Worm (Caenorhabditis elegans) whole organism, L2 larva: ENCODE data around the gene capa-1.
A peak's percentile ranks its signal among the peaks of the same experiment; 100 is the strongest.

Experiments
- C34F6.9 ChIP-seq: fragments of 150-350 bp; optimal IDR thresholded peaks from 2 replicates; lab custom pipeline; 2014; ENCODE audit warnings: missing biosample characterization, missing genetic modification characterization
- R02D3.7 ChIP-seq: fragments of 150-350 bp; optimal IDR thresholded peaks from 2 replicates; lab custom pipeline; 2014; ENCODE audit warnings: missing biosample characterization, missing genetic modification characterization
- Y55F3AM.14 ChIP-seq: fragments of 200-800 bp; sonication (Bioruptor generic); optimal IDR thresholded peaks from 2 replicates; lab custom pipeline; 2018; ENCODE audit warnings: mild to moderate bottlenecking, missing genetic modification characterization, missing compliant biosample characterization
- ZK546.5 ChIP-seq: sonication (generic microtip); optimal IDR thresholded peaks from 2 replicates; lab custom pipeline; 2017; ENCODE audit warnings: missing biosample characterization, missing genetic modification characterization
- aly-2 ChIP-seq: fragments of 150-350 bp; optimal IDR thresholded peaks from 2 replicates; lab custom pipeline; 2014; ENCODE audit warnings: missing biosample characterization, missing genetic modification characterization
- ama-1 ChIP-seq: fragments of 150-350 bp; optimal IDR thresholded peaks from 2 replicates; lab custom pipeline; 2018; ENCODE audit warnings: inconsistent platforms
- blmp-1 ChIP-seq: sonication (generic microtip); optimal IDR thresholded peaks from 2 replicates; lab custom pipeline; 2017; ENCODE audit warnings: missing genetic modification characterization, mild to moderate bottlenecking, missing compliant biosample characterization, antibody characterized with exemption, moderate library complexity; ENCODE audit not compliant: insufficient read depth
- ceh-82 ChIP-seq: fragments of 150-350 bp; optimal IDR thresholded peaks from 2 replicates; lab custom pipeline; 2014; ENCODE audit warnings: missing biosample characterization, missing genetic modification characterization
- crh-2 ChIP-seq: sonication (generic microtip); optimal IDR thresholded peaks from 2 replicates; lab custom pipeline; 2017; ENCODE audit warnings: missing biosample characterization, missing genetic modification characterization
- dmd-4 ChIP-seq: sonication (generic microtip); optimal IDR thresholded peaks from 2 replicates; lab custom pipeline; 2017; ENCODE audit warnings: missing biosample characterization, missing genetic modification characterization
- elt-3 ChIP-seq: sonication (generic microtip); optimal IDR thresholded peaks from 2 replicates; lab custom pipeline; 2017; ENCODE audit warnings: missing biosample characterization, missing genetic modification characterization
- fos-1 ChIP-seq: fragments of 150-350 bp; optimal IDR thresholded peaks from 2 replicates; lab custom pipeline; 2014; ENCODE audit warnings: missing biosample characterization, missing genetic modification characterization
- gmeb-1 ChIP-seq: fragments of 150-350 bp; optimal IDR thresholded peaks from 2 replicates; lab custom pipeline; 2014; ENCODE audit warnings: missing biosample characterization, missing genetic modification characterization
- lin-11 ChIP-seq: fragments of 150-350 bp; sonication (generic microtip); optimal IDR thresholded peaks from 2 replicates; lab custom pipeline; 2014; ENCODE audit warnings: missing biosample characterization, missing genetic modification characterization, inconsistent platforms, mixed read lengths
- lin-13 ChIP-seq: fragments of 150-350 bp; optimal IDR thresholded peaks from 2 replicates; lab custom pipeline; 2014; ENCODE audit warnings: missing biosample characterization, missing genetic modification reagents, missing genetic modification characterization
- lsy-2 ChIP-seq, 2 experiments: fragments of 150-350 bp in 1 of 2; sonication (generic microtip) in 1 of 2; optimal IDR thresholded peaks; 2 replicates each; lab custom pipeline; 2014 to 2017; ENCODE audit warnings: missing biosample characterization in 2 of 2, missing genetic modification characterization in 2 of 2
- mab-5 ChIP-seq: fragments of 150-350 bp; optimal IDR thresholded peaks from 2 replicates; lab custom pipeline; 2014; ENCODE audit warnings: missing biosample characterization, missing genetic modification characterization
- nhr-10 ChIP-seq: sonication (generic microtip); optimal IDR thresholded peaks from 2 replicates; lab custom pipeline; 2017; ENCODE audit warnings: missing biosample characterization, missing genetic modification characterization
- nhr-11 ChIP-seq: fragments of 150-350 bp; optimal IDR thresholded peaks from 2 replicates; lab custom pipeline; 2014; ENCODE audit warnings: missing biosample characterization, missing genetic modification characterization
- nhr-12 ChIP-seq: fragments of 150-350 bp; optimal IDR thresholded peaks from 2 replicates; lab custom pipeline; 2014; ENCODE audit warnings: missing biosample characterization, missing genetic modification characterization
- nhr-21 ChIP-seq: fragments of 150-350 bp; optimal IDR thresholded peaks from 2 replicates; lab custom pipeline; 2014; ENCODE audit warnings: missing biosample characterization, missing genetic modification characterization
- nhr-23 ChIP-seq: fragments of 150-350 bp; optimal IDR thresholded peaks from 2 replicates; lab custom pipeline; 2014; ENCODE audit warnings: missing biosample characterization, missing genetic modification reagents, missing genetic modification characterization
- nhr-237 ChIP-seq: fragments of 150-350 bp; optimal IDR thresholded peaks from 2 replicates; lab custom pipeline; 2014; ENCODE audit warnings: missing biosample characterization, missing genetic modification characterization
- peb-1 ChIP-seq: fragments of 150-350 bp; optimal IDR thresholded peaks from 2 replicates; lab custom pipeline; 2014; ENCODE audit warnings: missing biosample characterization, missing genetic modification characterization
- sem-4 ChIP-seq: fragments of 150-350 bp; optimal IDR thresholded peaks from 2 replicates; lab custom pipeline; 2014; ENCODE audit warnings: missing biosample characterization, missing genetic modification reagents, missing genetic modification characterization
- skn-1 ChIP-seq: sonication (generic microtip); optimal IDR thresholded peaks from 2 replicates; lab custom pipeline; 2017; ENCODE audit warnings: missing biosample characterization, missing genetic modification characterization
- sma-9 ChIP-seq, 2 experiments: fragments of 150-350 bp in 1 of 2; sonication (generic microtip) in 1 of 2; optimal IDR thresholded peaks; 2 replicates each; lab custom pipeline; 2014 to 2016; ENCODE audit warnings: missing genetic modification characterization in 2 of 2, mild to moderate bottlenecking in 1 of 2, missing biosample characterization in 1 of 2, missing compliant biosample characterization in 1 of 2, missing genetic modification reagents in 1 of 2, moderate library complexity in 1 of 2
- snpc-4 ChIP-seq: fragments of 150-350 bp; optimal IDR thresholded peaks from 2 replicates; lab custom pipeline; 2014; ENCODE audit warnings: missing biosample characterization, missing genetic modification characterization
- unc-39 ChIP-seq: fragments of 150-350 bp; optimal IDR thresholded peaks from 2 replicates; lab custom pipeline; 2014; ENCODE audit warnings: missing biosample characterization, missing genetic modification characterization
- ztf-1 ChIP-seq: fragments of 200-800 bp; sonication (Bioruptor generic); conservative IDR thresholded peaks from 2 replicates; pipeline ENCODE4 v1.3.6; 2022; ENCODE audit warnings: missing genetic modification characterization, missing compliant biosample characterization
- ztf-11 ChIP-seq: sonication (generic microtip); optimal IDR thresholded peaks from 2 replicates; lab custom pipeline; 2017; ENCODE audit warnings: missing biosample characterization, missing genetic modification characterization
- ztf-4 ChIP-seq: fragments of 150-350 bp; optimal IDR thresholded peaks from 2 replicates; lab custom pipeline; 2014; ENCODE audit warnings: missing biosample characterization, missing genetic modification characterization

Gene capa-1

DNA sequence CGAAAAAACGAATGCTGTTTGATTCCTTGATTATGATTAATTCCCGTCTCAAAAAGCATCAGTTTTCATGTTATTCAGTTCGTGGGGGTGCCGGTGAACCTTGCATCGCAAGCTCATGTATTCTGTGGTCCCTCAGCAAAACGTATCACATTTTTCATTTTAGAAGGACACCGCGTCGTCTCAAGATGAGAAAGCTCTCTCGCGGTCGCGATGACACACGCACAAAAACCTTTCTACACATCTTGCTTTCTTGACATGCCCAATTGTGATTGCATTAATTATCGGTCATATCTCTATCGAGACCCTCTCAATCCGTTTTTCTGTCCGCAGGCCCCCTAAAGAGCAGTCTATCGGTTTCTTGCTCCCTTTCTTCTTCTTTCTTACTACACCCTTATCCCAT, 36.9 kb downstream of the capa-1 start:
- TF ChIP-seq ztf-11 (no peak), skn-1 (tag; lab: Kevin White, UChicago) (no peak), elt-3 (no peak), lsy-2 (tag; optimal IDR thresholded peaks at IDR 0.05; lab: Kevin White, UChicago) (no peak), nhr-11 (tag; lab: Kevin White, UChicago) (no peak), nhr-10 (no peak), mab-5 (tag; lab: Kevin White, UChicago) (no peak), gmeb-1 (tag; lab: Kevin White, UChicago) (no peak), ZK546.5 (no peak), ceh-82 (tag; lab: Kevin White, UChicago) (no peak)
- TF ChIP-seq, all 48 proteins: peak for 0

DNA sequence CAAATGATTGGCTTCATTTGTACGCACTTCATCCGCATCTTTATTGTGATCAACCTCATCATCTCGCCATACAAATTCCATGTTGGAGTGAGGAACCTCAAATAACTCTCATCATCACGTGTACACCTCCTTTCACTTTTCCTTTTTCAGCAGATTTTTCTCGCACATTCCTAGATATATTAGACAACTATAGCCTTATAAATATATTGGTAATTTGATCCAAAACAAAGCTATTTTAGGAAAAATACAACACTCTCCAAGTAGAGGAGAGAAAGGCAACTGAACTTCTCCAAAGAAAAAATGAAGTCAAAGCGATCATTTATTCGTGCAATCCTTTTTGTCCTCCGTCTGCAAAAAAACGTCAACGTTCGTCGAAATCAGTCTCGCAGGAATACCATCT, 39.6 kb downstream of the capa-1 start, which contains the start of gene R07E4.1:
R07E4.1 (plus strand) TSS at position 301 of the 400 bp plus-strand sequence.
- no peak for TF ChIP-seq C34F6.9 (tag; lab: Kevin White, UChicago)
- no peak for TF ChIP-seq lin-13
- no peak for TF ChIP-seq nhr-21 (tag; lab: Kevin White, UChicago)
- no peak for TF ChIP-seq gmeb-1 (tag; lab: Kevin White, UChicago)
- TF ChIP-seq peb-1 (tag; lab: Kevin White, UChicago) = no peak
- no peak for TF ChIP-seq sem-4 (tag; lab: Kevin White, UChicago)
- no peak for TF ChIP-seq dmd-4 (tag; lab: Kevin White, UChicago)

- TF ChIP-seq R02D3.7 = no peak
- no peak for TF ChIP-seq ztf-1
- TF ChIP-seq lin-13 = no peak
- no peak for TF ChIP-seq ama-1
- TF ChIP-seq unc-39 (tag; lab: Kevin White, UChicago) = no peak
- TF ChIP-seq nhr-23 = no peak
- no peak for TF ChIP-seq ceh-82 (tag; lab: Kevin White, UChicago)
- TF ChIP-seq elt-3 = no peak
- TF ChIP-seq Y55F3AM.14 (GFP tag; lab: Kevin White, UChicago) = no peak
- TF ChIP-seq nhr-237 (tag; lab: Kevin White, UChicago) = no peak
- no peak for TF ChIP-seq blmp-1 (tag; lab: Kevin White, UChicago)
- TF ChIP-seq ztf-4 (tag; lab: Kevin White, UChicago) = no peak
- TF ChIP-seq fos-1 (tag; lab: Kevin White, UChicago) = no peak
- TF ChIP-seq lsy-2 (tag; optimal IDR thresholded peaks at IDR 0.05; lab: Kevin White, UChicago) = no peak
- TF ChIP-seq snpc-4 (tag; lab: Kevin White, UChicago) = no peak
- no peak for TF ChIP-seq aly-2 (tag; lab: Kevin White, UChicago)
- TF ChIP-seq C34F6.9 (tag; lab: Kevin White, UChicago) = no peak
- no peak for TF ChIP-seq nhr-21 (tag; lab: Kevin White, UChicago)
- no peak for TF ChIP-seq lin-11
- TF ChIP-seq crh-2 (tag; lab: Kevin White, UChicago) = no peak
Measured at ce11 chrX:5960872-5961271, 41.7 kb downstream of the capa-1 start.

DNA sequence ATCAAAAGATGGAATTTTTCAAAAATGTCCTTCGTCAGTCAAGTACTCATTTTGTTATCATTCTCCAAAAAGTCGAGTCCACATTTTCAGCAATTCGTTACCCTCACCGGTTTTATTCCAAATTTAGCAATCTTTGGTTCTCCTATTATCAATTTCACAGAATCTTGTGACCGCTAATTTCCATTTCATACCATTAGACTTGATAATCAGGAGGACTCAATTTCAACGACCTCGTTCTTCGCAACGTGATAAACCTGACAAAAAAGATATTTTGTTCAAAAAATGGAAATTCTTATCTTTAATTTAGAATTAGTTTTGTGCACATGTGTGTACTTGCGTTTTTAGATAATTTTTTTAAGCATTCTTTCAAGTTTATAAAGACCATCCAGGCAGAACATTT, 43.4 kb downstream of the capa-1 start:
- TF ChIP-seq sma-9 (GFP tag; optimal IDR thresholded peaks at IDR 0.05; lab: Kevin White, UChicago) (peak; percentile 42), sma-9 (tag; optimal IDR thresholded peaks at IDR 0.05; lab: Kevin White, UChicago) (no peak), nhr-11 (tag; lab: Kevin White, UChicago) (no peak), nhr-12 (tag; lab: Kevin White, UChicago) (no peak), fos-1 (tag; lab: Kevin White, UChicago) (peak; percentile 16), gmeb-1 (tag; lab: Kevin White, UChicago) (peak; percentile 41)
